Worm (Caenorhabditis elegans) whole organism, L1 larva: Measurements from ENCODE around the gene srh-276.

Source experiments
- F16B12.6 ChIP-seq: fragments of 150-350 bp; optimal IDR thresholded peaks from 2 replicates; lab custom pipeline; 2014; ENCODE audit warnings: missing biosample characterization, missing genetic modification characterization
- ceh-8 ChIP-seq: fragments of 200-800 bp; sonication (Bioruptor generic); optimal IDR thresholded peaks from 2 replicates; lab custom pipeline; 2018; ENCODE audit warnings: mild to moderate bottlenecking, missing genetic modification characterization, moderate library complexity, missing compliant biosample characterization
- irx-1 ChIP-seq: sonication (generic microtip); optimal IDR thresholded peaks from 2 replicates; lab custom pipeline; 2016; ENCODE audit warnings: missing genetic modification characterization, missing compliant biosample characterization
- lin-35 ChIP-seq, 2 experiments: fragments of 150-350 bp; optimal IDR thresholded peaks; 2 replicates each; lab custom pipeline; 2014; ENCODE audit warnings: missing biosample characterization in 2 of 2, missing genetic modification characterization in 2 of 2, missing genetic modification reagents in 2 of 2
- nhr-237 ChIP-seq: fragments of 150-350 bp; optimal IDR thresholded peaks from 2 replicates; lab custom pipeline; 2014; ENCODE audit warnings: missing biosample characterization, missing genetic modification characterization
- nhr-85 ChIP-seq: sonication (generic microtip); peaks from one replicate; lab custom pipeline; 2016; ENCODE audit warnings: missing genetic modification characterization, inconsistent platforms, missing compliant biosample characterization
- pqm-1 ChIP-seq: sonication (generic microtip); optimal IDR thresholded peaks from 3 replicates; lab custom pipeline; 2017; ENCODE audit warnings: missing biosample characterization, missing genetic modification characterization
- snu-23 ChIP-seq: sonication (generic microtip); optimal IDR thresholded peaks from 2 replicates; lab custom pipeline; 2016; ENCODE audit warnings: missing genetic modification characterization, missing compliant biosample characterization
- tbx-2 ChIP-seq: sonication (generic microtip); optimal IDR thresholded peaks from 2 replicates; lab custom pipeline; 2016; ENCODE audit warnings: missing genetic modification characterization, missing compliant biosample characterization
- ztf-4 ChIP-seq: fragments of 150-350 bp; optimal IDR thresholded peaks from 2 replicates; lab custom pipeline; 2014; ENCODE audit warnings: missing biosample characterization, missing genetic modification characterization

ce11 chrV:15568381-15568780 lies 39.2 kb downstream of the srh-276 start:
- TF ChIP-seq tbx-2 (tag; lab: Kevin White, UChicago) (no peak), nhr-85 (tag; lab: Kevin White, UChicago) (no peak), pqm-1 (tag; lab: Kevin White, UChicago) (no peak), ceh-8 (GFP tag; lab: Kevin White, UChicago) (no peak), F16B12.6 (no peak), lin-35 (GFP tag; optimal IDR thresholded peaks at IDR 0.05; lab: Kevin White, UChicago) (no peak), irx-1 (tag; lab: Kevin White, UChicago) (no peak), ztf-4 (tag; lab: Kevin White, UChicago) (no peak), nhr-237 (tag; lab: Kevin White, UChicago) (no peak), snu-23 (no peak)
